Worm (Caenorhabditis elegans) whole organism, young adult: ENCODE measurements around the gene D2023.1.

Experiments used
- F39B2.1 ChIP-seq: fragments of 200-800 bp; sonication (Bioruptor generic); IDR thresholded peaks from 2 replicates; pipeline ENCODE4 v1.3.6; 2022; ENCODE audit warnings: missing genetic modification reagents, missing genetic modification characterization, missing compliant biosample characterization
- K12H6.12 ChIP-seq: fragments of 200-800 bp; sonication (Bioruptor generic); optimal IDR thresholded peaks from 2 replicates; lab custom pipeline; 2018; ENCODE audit warnings: mild to moderate bottlenecking, missing genetic modification characterization, missing compliant biosample characterization
- dpl-1 ChIP-seq: fragments of 150-350 bp; optimal IDR thresholded peaks from 2 replicates; lab custom pipeline; 2014; ENCODE audit warnings: missing biosample characterization, missing genetic modification reagents, missing genetic modification characterization
- lin-40 ChIP-seq: sonication (generic microtip); optimal IDR thresholded peaks from 2 replicates; lab custom pipeline; 2016; ENCODE audit warnings: missing genetic modification characterization, mild to moderate bottlenecking, missing compliant biosample characterization, missing genotype, missing genetic modification reagents
- nfya-1 ChIP-seq: sonication (generic microtip); optimal IDR thresholded peaks from 2 replicates; lab custom pipeline; 2017; ENCODE audit warnings: antibody characterized with exemption, missing compliant biosample characterization, missing genetic modification characterization, borderline replicate concordance; ENCODE audit not compliant: insufficient read depth
- rec-8 ChIP-seq, 2 experiments: sonication (generic microtip); optimal IDR thresholded peaks; 2 replicates each; lab custom pipeline; 2016; ENCODE audit warnings: mild to moderate bottlenecking in 2 of 2, missing genetic modification characterization in 2 of 2, missing genetic modification reagents in 2 of 2, missing genotype in 2 of 2, missing biosample characterization in 1 of 2, missing compliant biosample characterization in 1 of 2, moderate library complexity in 1 of 2
- snpc-1.3 ChIP-seq: sonication (generic microtip); optimal IDR thresholded peaks from 2 replicates; lab custom pipeline; 2017; ENCODE audit warnings: missing genetic modification characterization, mild to moderate bottlenecking, missing compliant biosample characterization, antibody characterized with exemption, moderate library complexity, missing genotype, missing genetic modification reagents; ENCODE audit not compliant: insufficient read depth
- unc-130 ChIP-seq: sonication (generic microtip); optimal IDR thresholded peaks from 2 replicates; lab custom pipeline; 2016; ENCODE audit warnings: missing genetic modification reagents, missing genetic modification characterization, missing compliant biosample characterization

DNA sequence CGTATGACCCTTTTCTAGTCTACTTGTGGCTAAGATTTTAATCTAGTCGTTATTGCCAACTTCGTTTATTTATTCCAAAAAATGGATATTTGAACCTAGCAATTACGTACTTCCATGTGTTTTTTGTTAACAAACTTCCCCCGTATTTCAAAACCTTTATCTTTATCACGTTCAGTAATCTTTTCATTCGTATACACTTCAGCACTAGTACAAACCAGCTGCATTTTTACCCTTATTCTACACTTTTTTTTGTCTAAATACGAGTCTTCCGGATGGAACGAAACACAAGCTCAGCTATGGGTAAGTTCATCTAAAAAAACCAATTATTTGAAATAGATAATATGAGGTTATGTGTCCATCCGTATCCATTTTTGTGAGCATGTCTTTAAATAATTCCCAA is at the start of gene D2023.1:
- TF ChIP-seq nfya-1 (tag; lab: Kevin White, UChicago) (no peak), rec-8 (tag; optimal IDR thresholded peaks at IDR 0.05; lab: Kevin White, UChicago) (no peak), F39B2.1 (GFP tag; lab: Robert Waterston, UW) (no peak), snpc-1.3 (tag; lab: Kevin White, UChicago) (no peak), dpl-1 (GFP tag; lab: Kevin White, UChicago) (no peak), K12H6.12 (tag; lab: Kevin White, UChicago) (no peak), unc-130 (GFP tag; lab: Kevin White, UChicago) (no peak), lin-40 (tag; lab: Kevin White, UChicago) (no peak)
